Worm (Caenorhabditis elegans) whole organism, L4/young adult: ENCODE measurements around the gene fipr-9.

ENCODE experiments used
- W03F9.2 ChIP-seq: fragments of 150-350 bp; optimal IDR thresholded peaks from 2 replicates; lab custom pipeline; 2014; ENCODE audit warnings: missing biosample characterization, missing genetic modification characterization
- dao-5 ChIP-seq: sonication (generic microtip); optimal IDR thresholded peaks from 2 replicates; lab custom pipeline; 2016; ENCODE audit warnings: missing genotype, missing genetic modification characterization, moderate library complexity, missing compliant biosample characterization
- him-1 ChIP-seq: sonication (generic microtip); optimal IDR thresholded peaks from 2 replicates; lab custom pipeline; 2016; ENCODE audit warnings: missing genotype, missing genetic modification reagents, missing genetic modification characterization, missing compliant biosample characterization

fipr-9 gene

ce11 chrV:10229222-10229879 is 7.9 kb downstream of the fipr-9 start, which contains the start of the genes pyt-1 and fipr-7:
Gene pyt-1, minus strand, starts transcription at chrV:10229322.
Gene fipr-7, plus strand, starts transcription at chrV:10229829.
- no peak for TF ChIP-seq dao-5 (tag; lab: Kevin White, UChicago)
- no peak for TF ChIP-seq W03F9.2 (tag; lab: Kevin White, UChicago)
- TF ChIP-seq him-1, result no peak

- no peak for TF ChIP-seq W03F9.2 (tag; lab: Kevin White, UChicago)
- no peak for TF ChIP-seq dao-5 (tag; lab: Kevin White, UChicago)
- no peak for TF ChIP-seq him-1
These were observed 9.5 kb downstream of the fipr-9 start, which contains the start of gene fipr-6 for ce11 chrV:10230932-10231331. Gene fipr-6, plus strand, starts transcription at chrV:10231232.

ce11 chrV:10233330-10233729 is 11.9 kb downstream of the fipr-9 start, which contains the start of gene str-182:
Gene str-182, minus strand, starts transcription at chrV:10233430.
- TF ChIP-seq dao-5 (tag; lab: Kevin White, UChicago) (no peak), W03F9.2 (tag; lab: Kevin White, UChicago) (no peak)

- no peak for TF ChIP-seq dao-5 (tag; lab: Kevin White, UChicago)
- TF ChIP-seq him-1, result no peak
- no peak for TF ChIP-seq W03F9.2 (tag; lab: Kevin White, UChicago)
These were observed 15.7 kb downstream of the fipr-9 start for ce11 chrV:10237171-10237570.

- TF ChIP-seq him-1, result no peak
- TF ChIP-seq W03F9.2 (tag; lab: Kevin White, UChicago), result no peak
- TF ChIP-seq dao-5 (tag; lab: Kevin White, UChicago), result no peak
These were observed 16.5 kb downstream of the fipr-9 start for ce11 chrV:10237959-10238444.

ce11 chrV:10238665-10239064 is 17.2 kb downstream of the fipr-9 start, which contains the start of gene fubl-1:
Gene fubl-1, minus strand, starts transcription at chrV:10238866.
- TF ChIP-seq dao-5 (tag; lab: Kevin White, UChicago) (no peak), W03F9.2 (tag; lab: Kevin White, UChicago) (no peak)

ce11 chrV:10239861-10240260 is 18.4 kb downstream of the fipr-9 start, which contains the start of gene fipr-8:
Gene fipr-8, minus strand, starts transcription at chrV:10239961.
- TF ChIP-seq W03F9.2 (tag; lab: Kevin White, UChicago), result no peak

- TF ChIP-seq dao-5 (tag; lab: Kevin White, UChicago), result no peak
These were observed 19.8 kb downstream of the fipr-9 start, which contains the start of the genes C12D8.21 and col-148 for ce11 chrV:10241121-10241803. Gene C12D8.21, minus strand, starts transcription at chrV:10241188. Gene col-148, plus strand, starts transcription at chrV:10241753.

ce11 chrV:10243105-10243504 is 21.6 kb downstream of the fipr-9 start, which contains the start of gene C12D8.9:
Gene C12D8.9, minus strand, starts transcription at chrV:10243205.
- TF ChIP-seq him-1, result no peak
- no peak for TF ChIP-seq W03F9.2 (tag; lab: Kevin White, UChicago)
- no peak for TF ChIP-seq dao-5 (tag; lab: Kevin White, UChicago)

ce11 chrV:10244018-10244720 is 22.7 kb downstream of the fipr-9 start:
- TF ChIP-seq W03F9.2 (tag; lab: Kevin White, UChicago) (no peak), dao-5 (tag; lab: Kevin White, UChicago) (no peak), him-1 (no peak)

- TF ChIP-seq dao-5 (tag; lab: Kevin White, UChicago) (no peak), him-1 (no peak), W03F9.2 (tag; lab: Kevin White, UChicago) (no peak)
These were observed 24.2 kb downstream of the fipr-9 start for ce11 chrV:10245615-10246014.

- TF ChIP-seq dao-5 (tag; lab: Kevin White, UChicago), result no peak
- no peak for TF ChIP-seq W03F9.2 (tag; lab: Kevin White, UChicago)
- no peak for TF ChIP-seq him-1
These were observed 25.0 kb downstream of the fipr-9 start for ce11 chrV:10246443-10246885.

ce11 chrV:10246967-10247366 is 25.5 kb downstream of the fipr-9 start:
- TF ChIP-seq W03F9.2 (tag; lab: Kevin White, UChicago), result no peak
- no peak for TF ChIP-seq him-1
- no peak for TF ChIP-seq dao-5 (tag; lab: Kevin White, UChicago)
